Worm (Caenorhabditis elegans): ENCODE measurements around the gene Y81G3A.1.

DNA sequence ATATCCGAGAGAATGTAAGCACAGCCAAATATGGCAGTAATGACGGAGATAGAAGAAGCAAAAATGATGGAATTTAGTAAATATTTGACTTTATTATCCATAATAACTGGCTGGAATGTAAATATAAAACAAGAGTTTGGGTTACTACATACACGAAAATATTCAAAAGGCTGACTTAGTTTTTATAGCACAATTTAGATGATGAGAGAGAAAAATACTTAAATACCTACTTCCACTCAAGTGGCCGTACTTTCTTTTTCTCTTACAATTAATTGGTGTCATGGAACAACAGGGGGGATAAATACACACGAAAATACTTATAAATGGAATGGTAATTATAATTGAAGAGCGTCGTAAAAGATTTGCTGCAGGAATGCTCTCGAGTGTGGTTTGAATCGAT lies 14.4 kb upstream of the Y81G3A.1 start, which contains the start of gene col-86:
- TF ChIP-seq ztf-4 (tag; optimal IDR thresholded peaks at IDR 0.05) (no peak), nhr-237 (tag; optimal IDR thresholded peaks at IDR 0.05) (no peak), pqm-1 (tag; optimal IDR thresholded peaks at IDR 0.05) (no peak), snpc-4 (tag; optimal IDR thresholded peaks at IDR 0.05) (no peak), ama-1 (optimal IDR thresholded peaks at IDR 0.05) (no peak), aly-2 (tag; optimal IDR thresholded peaks at IDR 0.05) (no peak), nhr-11 (tag; optimal IDR thresholded peaks at IDR 0.05) (no peak), mml-1 (tag; optimal IDR thresholded peaks at IDR 0.05) (no peak), ztf-11 (tag; optimal IDR thresholded peaks at IDR 0.05) (no peak), lsy-12 (tag; optimal IDR thresholded peaks at IDR 0.05) (no peak), ceh-9 (tag; optimal IDR thresholded peaks at IDR 0.05) (no peak), skn-1 (tag; optimal IDR thresholded peaks at IDR 0.05) (no peak), mdl-1 (tag; optimal IDR thresholded peaks at IDR 0.05) (no peak)
